Fruit fly (Drosophila melanogaster) whole organism, embryonic: Measurements from ENCODE around the gene Syx18.
A peak's percentile ranks its signal among the peaks of the same experiment; 100 is the strongest.

Experiments
- Abd-B ChIP-seq: fragments of 200-800 bp; sonication (Bioruptor generic); optimal IDR thresholded peaks from 2 replicates; lab custom pipeline; 2018; ENCODE audit warnings: missing biosample characterization, mild to moderate bottlenecking, missing genetic modification characterization, moderate library complexity
- C15 ChIP-seq: fragments of 200-800 bp; sonication (Bioruptor generic); IDR thresholded peaks from 3 replicates; pipeline ENCODE4 v1.3.6; 2022; ENCODE audit warnings: missing biosample characterization, missing genetic modification characterization
- CG1024 ChIP-seq: fragments of 200-800 bp; sonication (Bioruptor generic); IDR thresholded peaks from 2 replicates; pipeline ENCODE4 v1.3.6; 2022; ENCODE audit warnings: missing biosample characterization, missing genetic modification characterization
- CG11504 ChIP-seq: fragments of 200-800 bp; sonication (Bioruptor generic); optimal IDR thresholded peaks from 3 replicates; lab custom pipeline; 2019; ENCODE audit warnings: missing biosample characterization, mild to moderate bottlenecking, missing genetic modification characterization, moderate library complexity
- CG11560 ChIP-seq: fragments of 200-800 bp; sonication (Bioruptor generic); IDR thresholded peaks from 3 replicates; pipeline ENCODE4 v1.3.6; 2022; ENCODE audit warnings: missing biosample characterization, missing genetic modification characterization
- CG13775 ChIP-seq: fragments of 200-800 bp; sonication (Bioruptor generic); optimal IDR thresholded peaks from 3 replicates; lab custom pipeline; 2017; ENCODE audit warnings: missing biosample characterization, mild to moderate bottlenecking, missing genetic modification characterization
- CG1602 ChIP-seq: fragments of 200-800 bp; sonication (Bioruptor generic); optimal IDR thresholded peaks from 3 replicates; lab custom pipeline; 2016; ENCODE audit warnings: missing biosample characterization, missing genetic modification characterization
- CG17359 ChIP-seq: fragments of 200-800 bp; sonication (Bioruptor generic); optimal IDR thresholded peaks from 3 replicates; lab custom pipeline; 2018; ENCODE audit warnings: missing biosample characterization, mild to moderate bottlenecking, missing genetic modification characterization, moderate library complexity
- CG17612 ChIP-seq: fragments of 200-800 bp; sonication (Bioruptor generic); IDR thresholded peaks from 2 replicates; pipeline ENCODE4 v1.3.6; 2022; ENCODE audit warnings: missing biosample characterization, missing genetic modification characterization
- CG1792 ChIP-seq: fragments of 200-800 bp; sonication (Bioruptor generic); optimal IDR thresholded peaks from 2 replicates; lab custom pipeline; 2016; ENCODE audit warnings: missing biosample characterization, missing genetic modification characterization
- CG2678 ChIP-seq: fragments of 200-800 bp; sonication (Bioruptor generic); optimal IDR thresholded peaks from 3 replicates; lab custom pipeline; 2019; ENCODE audit warnings: missing biosample characterization, mild to moderate bottlenecking, missing genetic modification characterization, moderate library complexity
- CG2712 ChIP-seq: fragments of 200-800 bp; optimal IDR thresholded peaks from 3 replicates; lab custom pipeline; 2019; ENCODE audit warnings: missing biosample characterization, mild to moderate bottlenecking, missing genetic modification characterization, moderate library complexity
- CG30431 ChIP-seq: fragments of 200-800 bp; sonication (Bioruptor generic); optimal IDR thresholded peaks from 2 replicates; lab custom pipeline; 2017; ENCODE audit warnings: missing biosample characterization, missing genetic modification characterization
- CG33557 ChIP-seq: fragments of 200-800 bp; sonication (Bioruptor generic); optimal IDR thresholded peaks from 2 replicates; lab custom pipeline; 2019; ENCODE audit warnings: missing biosample characterization, mild to moderate bottlenecking, missing genetic modification characterization, moderate library complexity
- CG34224 ChIP-seq: fragments of 200-800 bp; sonication (Bioruptor generic); IDR thresholded peaks from 3 replicates; pipeline ENCODE4 v1.3.6; 2022; ENCODE audit warnings: missing biosample characterization, missing genetic modification characterization; ENCODE audit not compliant: partially characterized antibody
- CG34376 ChIP-seq: fragments of 200-800 bp; sonication (Bioruptor generic); optimal IDR thresholded peaks from 2 replicates; lab custom pipeline; 2018; ENCODE audit warnings: missing biosample characterization, mild to moderate bottlenecking, missing genetic modification characterization
- CG4328 ChIP-seq: fragments of 200-800 bp; sonication (Bioruptor generic); optimal IDR thresholded peaks from 3 replicates; lab custom pipeline; 2017; ENCODE audit warnings: missing biosample characterization, missing genetic modification reagents, missing genetic modification characterization
- CG4360 ChIP-seq: fragments of 200-800 bp; sonication (Bioruptor generic); IDR thresholded peaks from 2 replicates; pipeline ENCODE4 v1.3.6; 2022; ENCODE audit warnings: missing biosample characterization, missing genetic modification characterization
- CG6689 ChIP-seq: fragments of 200-800 bp; sonication (Bioruptor generic); IDR thresholded peaks from 2 replicates; pipeline ENCODE4 v1.3.6; 2022; ENCODE audit warnings: missing biosample characterization, missing genetic modification characterization
- CG7357 ChIP-seq: fragments of 200-800 bp; sonication (Bioruptor generic); IDR thresholded peaks from 3 replicates; pipeline ENCODE4 v1.3.6; 2022; ENCODE audit warnings: missing biosample characterization, missing genetic modification characterization
- CG7556 ChIP-seq: fragments of 200-800 bp; sonication (Bioruptor generic); optimal IDR thresholded peaks from 2 replicates; lab custom pipeline; 2017; ENCODE audit warnings: missing biosample characterization, mild to moderate bottlenecking, missing genetic modification characterization
- CG8290 ChIP-seq, 3 experiments: fragments of 200-800 bp; sonication (Bioruptor generic); optimal IDR thresholded peaks; 2 replicates each; lab custom pipeline; 2016 to 2019; ENCODE audit warnings: missing biosample characterization in 3 of 3, missing genetic modification characterization in 3 of 3, mild to moderate bottlenecking in 2 of 3, moderate library complexity in 1 of 3
- Doc3 ChIP-seq: fragments of 200-800 bp; sonication (Bioruptor generic); IDR thresholded peaks from 3 replicates; pipeline ENCODE4 v1.3.6; 2022; ENCODE audit warnings: missing biosample characterization, missing genetic modification characterization; ENCODE audit not compliant: partially characterized antibody
- E2f2 ChIP-seq: fragments of 200-800 bp; sonication (Bioruptor generic); IDR thresholded peaks from 2 replicates; pipeline ENCODE4 v1.3.6; 2022; ENCODE audit warnings: missing biosample characterization, missing genetic modification characterization
- Ets65A ChIP-seq: fragments of 200-800 bp; sonication (Bioruptor generic); peaks from one replicate; lab custom pipeline; 2016; ENCODE audit warnings: missing biosample characterization, missing genetic modification characterization
- MESR4 ChIP-seq: fragments of 200-800 bp; sonication (Bioruptor generic); optimal IDR thresholded peaks from 2 replicates; lab custom pipeline; 2018; ENCODE audit warnings: missing biosample characterization, mild to moderate bottlenecking, missing genetic modification characterization, moderate library complexity
- MTF-1 ChIP-seq: fragments of 200-800 bp; sonication (Bioruptor generic); optimal IDR thresholded peaks from 2 replicates; lab custom pipeline; 2018; ENCODE audit warnings: missing biosample characterization, mild to moderate bottlenecking, missing genetic modification characterization, borderline replicate concordance
- Mrtf ChIP-seq: fragments of 200-800 bp; sonication (Bioruptor generic); IDR thresholded peaks from 3 replicates; pipeline ENCODE4 v1.3.6; 2022; ENCODE audit warnings: missing biosample characterization, missing genetic modification characterization
- NFAT ChIP-seq: fragments of 200-800 bp; sonication (Bioruptor generic); IDR thresholded peaks from 2 replicates; pipeline ENCODE4 v1.3.6; 2022; ENCODE audit warnings: missing biosample characterization, missing genetic modification characterization
- Rfx ChIP-seq: fragments of 200-800 bp; sonication (Bioruptor generic); IDR thresholded peaks from 2 replicates; pipeline ENCODE4 v1.3.6; 2022; ENCODE audit warnings: missing biosample characterization, missing genetic modification characterization
- Spps ChIP-seq: fragments of 200-800 bp; sonication (Bioruptor generic); optimal IDR thresholded peaks from 2 replicates; lab custom pipeline; 2018; ENCODE audit warnings: missing biosample characterization, mild to moderate bottlenecking, missing genetic modification characterization
- Trl ChIP-seq, 3 experiments: fragments of >200 bp in 2 of 3; fragments of 200-800 bp in 1 of 3; sonication (Bioruptor generic) in 1 of 3; optimal IDR thresholded peaks; 2 replicates in 1 of 3; 3 replicates in 2 of 3; lab custom pipeline; 2016 to 2017; ENCODE audit warnings: missing biosample characterization in 1 of 3, missing genetic modification characterization in 1 of 3
- ara ChIP-seq: fragments of 200-800 bp; sonication (Bioruptor generic); IDR thresholded peaks from 2 replicates; pipeline ENCODE4 v1.3.6; 2022; ENCODE audit warnings: missing biosample characterization, missing genetic modification characterization
- cg ChIP-seq: fragments of 200-800 bp; sonication (Bioruptor generic); optimal IDR thresholded peaks from 3 replicates; lab custom pipeline; 2019; ENCODE audit warnings: missing biosample characterization, mild to moderate bottlenecking, missing genetic modification characterization, moderate library complexity
- en ChIP-seq: fragments of 200-800 bp; sonication (Bioruptor generic); optimal IDR thresholded peaks from 2 replicates; lab custom pipeline; 2016; ENCODE audit warnings: missing biosample characterization, missing genetic modification characterization
- fd64A ChIP-seq: fragments of 200-800 bp; sonication (Bioruptor generic); optimal IDR thresholded peaks from 3 replicates; lab custom pipeline; 2018; ENCODE audit warnings: missing biosample characterization, mild to moderate bottlenecking, missing genetic modification characterization
- gro ChIP-seq: fragments of 200-800 bp; sonication (Bioruptor generic); optimal IDR thresholded peaks from 2 replicates; lab custom pipeline; 2016; ENCODE audit warnings: missing biosample characterization, missing genetic modification characterization
- kah ChIP-seq: fragments of 200-800 bp; sonication (Bioruptor generic); optimal IDR thresholded peaks from 2 replicates; lab custom pipeline; 2018; ENCODE audit warnings: missing biosample characterization, mild to moderate bottlenecking, missing genetic modification characterization
- otp ChIP-seq: fragments of 200-800 bp; sonication (Bioruptor generic); IDR thresholded peaks from 3 replicates; pipeline ENCODE4, ENCODE4 v1.3.6; 2022; ENCODE audit warnings: missing biosample characterization, missing genetic modification characterization
- pho ChIP-seq: fragments of 200-800 bp; sonication (Bioruptor generic); optimal IDR thresholded peaks from 2 replicates; lab custom pipeline; 2016; ENCODE audit warnings: missing biosample characterization, missing genetic modification characterization
- rib ChIP-seq: fragments of 200-800 bp; sonication (Bioruptor generic); IDR thresholded peaks from 2 replicates; pipeline ENCODE4 v1.3.6; 2022; ENCODE audit warnings: missing biosample characterization, missing genetic modification characterization
- ro ChIP-seq: fragments of 200-800 bp; sonication (Bioruptor generic); IDR thresholded peaks from 2 replicates; pipeline ENCODE4 v1.3.6; 2022; ENCODE audit warnings: missing biosample characterization, missing genetic modification characterization
- row ChIP-seq: fragments of 200-800 bp; sonication (Bioruptor generic); IDR thresholded peaks from 3 replicates; pipeline ENCODE4 v1.3.6; 2022; ENCODE audit warnings: missing biosample characterization, missing genetic modification characterization
- run ChIP-seq: fragments of 200-800 bp; sonication (Bioruptor generic); optimal IDR thresholded peaks from 3 replicates; lab custom pipeline; 2018; ENCODE audit warnings: missing biosample characterization, mild to moderate bottlenecking, missing genetic modification characterization
- sd ChIP-seq: fragments of 200-800 bp; sonication (Bioruptor generic); optimal IDR thresholded peaks from 3 replicates; lab custom pipeline; 2018; ENCODE audit warnings: missing biosample characterization, mild to moderate bottlenecking, missing genetic modification characterization, moderate library complexity
- sug ChIP-seq: fragments of 200-800 bp; optimal IDR thresholded peaks from 2 replicates; lab custom pipeline; 2019; ENCODE audit warnings: missing biosample characterization, mild to moderate bottlenecking, missing genetic modification characterization, moderate library complexity
- tx ChIP-seq: fragments of 200-800 bp; sonication (Bioruptor generic); optimal IDR thresholded peaks from 2 replicates; lab custom pipeline; 2016; ENCODE audit warnings: missing biosample characterization, missing genetic modification characterization
- wor ChIP-seq: fragments of 200-800 bp; sonication (Bioruptor generic); IDR thresholded peaks from 2 replicates; pipeline ENCODE4 v1.3.6; 2022; ENCODE audit warnings: missing biosample characterization, missing genetic modification characterization
- zen ChIP-seq: fragments of 200-800 bp; sonication (Bioruptor generic); optimal IDR thresholded peaks from 3 replicates; lab custom pipeline; 2018; ENCODE audit warnings: missing biosample characterization, mild to moderate bottlenecking, missing genetic modification characterization, moderate library complexity
- zfh1 ChIP-seq: fragments of 200-800 bp; sonication (Bioruptor generic); IDR thresholded peaks from 3 replicates; pipeline ENCODE4 v1.3.6; 2022; ENCODE audit warnings: missing biosample characterization, missing genetic modification characterization

Gene Syx18

dm6 chr3R:24667538-24668207 is 42.3 kb upstream of the Syx18 start (continued):
- TF ChIP-seq zfh1 (no peak), CG7357 (GFP tag; lab: Robert Waterston, UW) (no peak), CG6689 (GFP tag; lab: Robert Waterston, UW) (no peak), CG33557 (GFP tag; lab: Kevin White, UChicago) (no peak), sd (no peak), CG17359 (no peak), cg (GFP tag; lab: Kevin White, UChicago) (no peak), Doc3 (no peak), Spps (tag; lab: Kevin White, UChicago) (no peak), Trl (optimal IDR thresholded peaks at IDR 0.05; lab: Kevin White, UChicago) (peak; percentile 31 to 57), Trl (GFP tag; optimal IDR thresholded peaks at IDR 0.05; lab: Kevin White, UChicago) (no peak), fd64A (GFP tag; lab: Kevin White, UChicago) (no peak), sug (tag; lab: Kevin White, UChicago) (peak; percentile 14), C15 (no peak), CG13775 (GFP tag; lab: Kevin White, UChicago) (no peak), en (no peak), Abd-B (no peak), zen (tag; lab: Kevin White, UChicago) (no peak), CG11560 (no peak), otp (GFP tag; lab: Robert Waterston, UW) (no peak), CG30431 (GFP tag; lab: Kevin White, UChicago) (no peak), CG4360 (GFP tag; lab: Robert Waterston, UW) (no peak), tx (GFP tag; lab: Kevin White, UChicago) (no peak), CG34376 (GFP tag; lab: Kevin White, UChicago) (no peak), Mrtf (GFP tag; lab: Robert Waterston, UW) (no peak), Rfx (GFP tag; lab: Robert Waterston, UW) (peak; percentile 38; the same call in 1 of the 2 replicates), CG17612 (GFP tag; lab: Robert Waterston, UW) (no peak), CG1602 (no peak), CG1024 (GFP tag; lab: Robert Waterston, UW) (no peak), CG34224 (GFP tag; lab: Robert Waterston, UW) (peak; percentile 14; the same call in 1 of the 3 replicates), kah (no peak), ro (GFP tag; lab: Robert Waterston, UW) (no peak), wor (GFP tag; lab: Robert Waterston, UW) (no peak), MESR4 (no peak), CG2678 (tag; lab: Kevin White, UChicago) (peak; percentile 60), CG7556 (GFP tag; lab: Kevin White, UChicago) (no peak), rib (no peak), E2f2 (GFP tag; lab: Robert Waterston, UW) (no peak), row (GFP tag; lab: Robert Waterston, UW) (0 out of 3 replicates have a peak, but pooled peaks have one; percentile 13), run (tag; lab: Kevin White, UChicago) (no peak), CG11504 (peak; percentile 8), CG8290 (GFP tag; optimal IDR thresholded peaks at IDR 0.05; lab: Kevin White, UChicago) (no peak), CG8290 (tag; optimal IDR thresholded peaks at IDR 0.05; lab: Kevin White, UChicago) (no peak), CG4328 (GFP tag; lab: Kevin White, UChicago) (no peak), gro (GFP tag; lab: Kevin White, UChicago) (no peak), pho (GFP tag; lab: Kevin White, UChicago) (no peak), MTF-1 (no peak), NFAT (no peak), CG1792 (GFP tag; lab: Kevin White, UChicago) (no peak), CG2712 (tag; lab: Kevin White, UChicago) (no peak), Ets65A (GFP tag; lab: Kevin White, UChicago) (peak; percentile 89), ara (GFP tag; lab: Robert Waterston, UW) (no peak)
